Fruit fly (Drosophila melanogaster) whole organism, prepupa: ENCODE measurements around the gene RIOK1.

Experiments
- Blimp-1 ChIP-seq: fragments of 200-800 bp; sonication (Bioruptor generic); optimal IDR thresholded peaks from 3 replicates; lab custom pipeline; 2017; ENCODE audit warnings: missing biosample characterization, missing genetic modification characterization, mild to moderate bottlenecking, moderate library complexity, missing genetic modification reagents
- CG10631 ChIP-seq: fragments of 200-800 bp; sonication (Bioruptor generic); optimal IDR thresholded peaks from 2 replicates; lab custom pipeline; 2016; ENCODE audit warnings: missing biosample characterization, missing genetic modification characterization
- CG11762 ChIP-seq: fragments of 200-800 bp; sonication (Bioruptor generic); optimal IDR thresholded peaks from 3 replicates; lab custom pipeline; 2016; ENCODE audit warnings: missing biosample characterization, missing genetic modification characterization; ENCODE audit not compliant: insufficient read depth
- CG11902 ChIP-seq: fragments of 200-800 bp; sonication (Bioruptor generic); optimal IDR thresholded peaks from 3 replicates; lab custom pipeline; 2016; ENCODE audit warnings: missing biosample characterization, missing genetic modification characterization
- CG15336 ChIP-seq: fragments of 200-800 bp; sonication (Bioruptor generic); IDR thresholded peaks from 2 replicates; pipeline ENCODE4 v1.3.6; 2022; ENCODE audit warnings: missing biosample characterization, missing genetic modification characterization
- CG3032 ChIP-seq: fragments of 200-800 bp; optimal IDR thresholded peaks from 2 replicates; lab custom pipeline; 2019; ENCODE audit warnings: missing biosample characterization, mild to moderate bottlenecking, missing genetic modification characterization, moderate library complexity
- CG31627 ChIP-seq: fragments of 200-800 bp; sonication (Bioruptor generic); optimal IDR thresholded peaks from 3 replicates; lab custom pipeline; 2016; ENCODE audit warnings: missing biosample characterization, missing genetic modification characterization
- CG32006 ChIP-seq: fragments of 200-800 bp; sonication (Bioruptor generic); optimal IDR thresholded peaks from 3 replicates; lab custom pipeline; 2017; ENCODE audit warnings: missing biosample characterization, mild to moderate bottlenecking, missing genetic modification characterization
- CG34406 ChIP-seq: fragments of 200-800 bp; sonication (Bioruptor generic); optimal IDR thresholded peaks from 3 replicates; lab custom pipeline; 2016; ENCODE audit warnings: missing biosample characterization, missing genetic modification characterization
- CG3919 ChIP-seq: fragments of 200-800 bp; sonication (Bioruptor generic); optimal IDR thresholded peaks from 3 replicates; lab custom pipeline; 2016; ENCODE audit warnings: missing biosample characterization, missing genetic modification characterization
- CG4318 ChIP-seq: fragments of 200-800 bp; sonication (Bioruptor generic); optimal IDR thresholded peaks from 3 replicates; lab custom pipeline; 2017; ENCODE audit warnings: missing biosample characterization, mild to moderate bottlenecking, missing genetic modification characterization
- CG6276 ChIP-seq: fragments of 200-800 bp; sonication (Bioruptor generic); optimal IDR thresholded peaks from 2 replicates; lab custom pipeline; 2017; ENCODE audit warnings: missing biosample characterization, mild to moderate bottlenecking, missing genetic modification characterization
- CG6792 ChIP-seq: fragments of 200-800 bp; sonication (Bioruptor generic); optimal IDR thresholded peaks from 3 replicates; lab custom pipeline; 2016; ENCODE audit warnings: missing biosample characterization, missing genetic modification characterization
- CG6808 ChIP-seq: fragments of 200-800 bp; sonication (Bioruptor generic); optimal IDR thresholded peaks from 3 replicates; lab custom pipeline; 2017; ENCODE audit warnings: missing biosample characterization, missing genetic modification characterization, mild to moderate bottlenecking, moderate library complexity, missing genetic modification reagents
- CG6854 ChIP-seq: fragments of 200-800 bp; sonication (Bioruptor generic); optimal IDR thresholded peaks from 2 replicates; lab custom pipeline; 2017; ENCODE audit warnings: missing biosample characterization, mild to moderate bottlenecking, missing genetic modification characterization
- CG7368 ChIP-seq: fragments of 200-800 bp; sonication (Bioruptor generic); optimal IDR thresholded peaks from 3 replicates; lab custom pipeline; 2016; ENCODE audit warnings: missing biosample characterization, missing genetic modification characterization
- CG8119 ChIP-seq: fragments of 200-800 bp; sonication (Bioruptor generic); IDR thresholded peaks from 3 replicates; pipeline ENCODE4 v1.3.6; 2022; ENCODE audit warnings: missing biosample characterization, missing genetic modification characterization
- CG8319 ChIP-seq: fragments of 200-800 bp; sonication (Bioruptor generic); optimal IDR thresholded peaks from 3 replicates; lab custom pipeline; 2016; ENCODE audit warnings: missing biosample characterization, missing genetic modification characterization
- CG9139 ChIP-seq: fragments of 200-800 bp; sonication (Bioruptor generic); optimal IDR thresholded peaks from 3 replicates; lab custom pipeline; 2017; ENCODE audit warnings: missing biosample characterization, mild to moderate bottlenecking, missing genetic modification characterization
- Eip78C ChIP-seq: fragments of 200-800 bp; sonication (Bioruptor generic); peaks from one replicate; lab custom pipeline; 2016; ENCODE audit warnings: missing biosample characterization, missing genetic modification characterization
- Eip93F ChIP-seq: fragments of 200-800 bp; sonication (Bioruptor generic); optimal IDR thresholded peaks from 2 replicates; lab custom pipeline; 2016; ENCODE audit warnings: missing biosample characterization, mild to moderate bottlenecking, missing genetic modification characterization
- Hr39 ChIP-seq: fragments of 200-800 bp; sonication (Bioruptor generic); optimal IDR thresholded peaks from 2 replicates; lab custom pipeline; 2016; ENCODE audit warnings: missing biosample characterization, missing genetic modification characterization
- Lpt ChIP-seq: fragments of 200-800 bp; sonication (Bioruptor generic); optimal IDR thresholded peaks from 3 replicates; lab custom pipeline; 2016; ENCODE audit warnings: missing biosample characterization, missing genetic modification characterization
- OdsH ChIP-seq: fragments of 200-800 bp; sonication (Bioruptor generic); optimal IDR thresholded peaks from 3 replicates; lab custom pipeline; 2016; ENCODE audit warnings: missing biosample characterization, missing genetic modification characterization
- Smox ChIP-seq: fragments of 200-800 bp; sonication (Bioruptor generic); optimal IDR thresholded peaks from 3 replicates; lab custom pipeline; 2016; ENCODE audit warnings: missing biosample characterization, missing genetic modification characterization
- Sox102F ChIP-seq: fragments of 200-800 bp; sonication (Bioruptor generic); optimal IDR thresholded peaks from 2 replicates; lab custom pipeline; 2016; ENCODE audit warnings: missing biosample characterization, mild to moderate bottlenecking, missing genetic modification characterization
- Sox14 ChIP-seq: fragments of 200-800 bp; sonication (Bioruptor generic); optimal IDR thresholded peaks from 3 replicates; lab custom pipeline; 2016; ENCODE audit warnings: missing biosample characterization, missing genetic modification characterization
- Sox15 ChIP-seq: fragments of 200-800 bp; sonication (Bioruptor generic); optimal IDR thresholded peaks from 3 replicates; lab custom pipeline; 2016; ENCODE audit warnings: missing biosample characterization, missing genetic modification characterization
- acj6 ChIP-seq: fragments of 200-800 bp; sonication (Bioruptor generic); optimal IDR thresholded peaks from 3 replicates; lab custom pipeline; 2016; ENCODE audit warnings: missing biosample characterization, missing genetic modification characterization
- cyc ChIP-seq: fragments of 200-800 bp; sonication (Bioruptor generic); optimal IDR thresholded peaks from 3 replicates; lab custom pipeline; 2016; ENCODE audit warnings: missing biosample characterization, missing genetic modification characterization
- dsx ChIP-seq: fragments of 200-800 bp; optimal IDR thresholded peaks from 3 replicates; lab custom pipeline; 2019; ENCODE audit warnings: missing biosample characterization, mild to moderate bottlenecking, missing genetic modification characterization, moderate library complexity; ENCODE audit not compliant: poor library complexity, severe bottlenecking
- eg ChIP-seq: fragments of 200-800 bp; sonication (Bioruptor generic); IDR thresholded peaks from 3 replicates; pipeline ENCODE4 v1.3.6; 2022; ENCODE audit warnings: missing biosample characterization, missing genetic modification characterization
- esn ChIP-seq: fragments of 200-800 bp; sonication (Bioruptor generic); optimal IDR thresholded peaks from 2 replicates; lab custom pipeline; 2016; ENCODE audit warnings: missing biosample characterization, mild to moderate bottlenecking, missing genetic modification characterization, moderate library complexity
- fd59A ChIP-seq: fragments of 200-800 bp; sonication (Bioruptor generic); optimal IDR thresholded peaks from 2 replicates; lab custom pipeline; 2017; ENCODE audit warnings: missing biosample characterization, mild to moderate bottlenecking, missing genetic modification characterization, missing genetic modification reagents
- fd85E ChIP-seq: fragments of 200-800 bp; sonication (Bioruptor generic); optimal IDR thresholded peaks from 3 replicates; lab custom pipeline; 2016; ENCODE audit warnings: missing biosample characterization, missing genetic modification characterization
- fkh ChIP-seq: fragments of 200-800 bp; sonication (Bioruptor generic); optimal IDR thresholded peaks from 3 replicates; lab custom pipeline; 2017; ENCODE audit warnings: missing biosample characterization, mild to moderate bottlenecking, missing genetic modification characterization, moderate library complexity
- pdm3 ChIP-seq: fragments of 200-800 bp; sonication (Bioruptor generic); optimal IDR thresholded peaks from 3 replicates; lab custom pipeline; 2016; ENCODE audit warnings: missing biosample characterization, missing genetic modification characterization
- salr ChIP-seq, 2 experiments: fragments of 200-800 bp; sonication (Bioruptor generic); optimal IDR thresholded peaks; 3 replicates each; lab custom pipeline; 2016 to 2018; ENCODE audit warnings: missing biosample characterization in 2 of 2, missing genetic modification characterization in 2 of 2, mild to moderate bottlenecking in 1 of 2
- spab ChIP-seq: fragments of 200-800 bp; sonication (Bioruptor generic); optimal IDR thresholded peaks from 2 replicates; lab custom pipeline; 2017; ENCODE audit warnings: missing biosample characterization, mild to moderate bottlenecking, missing genetic modification characterization, missing genetic modification reagents
- ss ChIP-seq, 2 experiments: fragments of 200-800 bp; sonication (Bioruptor generic); optimal IDR thresholded peaks; 2 replicates in 1 of 2; 3 replicates in 1 of 2; lab custom pipeline; 2017 to 2018; ENCODE audit warnings: mild to moderate bottlenecking in 2 of 2, missing biosample characterization in 2 of 2, missing genetic modification characterization in 2 of 2, moderate library complexity in 1 of 2
- topi ChIP-seq: fragments of 200-800 bp; sonication (Bioruptor generic); optimal IDR thresholded peaks from 3 replicates; lab custom pipeline; 2016; ENCODE audit warnings: missing biosample characterization, missing genetic modification characterization
- vri ChIP-seq: fragments of 200-800 bp; sonication (Bioruptor generic); optimal IDR thresholded peaks from 3 replicates; lab custom pipeline; 2016; ENCODE audit warnings: missing biosample characterization, mild to moderate bottlenecking, missing genetic modification characterization

RIOK1 gene

dm6 chr3L:11689832-11690602 lies 41.7 kb upstream of the RIOK1 start:
- TF ChIP-seq fkh (GFP tag; lab: Kevin White, UChicago) (peak; percentile 22), dsx (GFP tag; lab: Kevin White, UChicago) (no peak)

DNA sequence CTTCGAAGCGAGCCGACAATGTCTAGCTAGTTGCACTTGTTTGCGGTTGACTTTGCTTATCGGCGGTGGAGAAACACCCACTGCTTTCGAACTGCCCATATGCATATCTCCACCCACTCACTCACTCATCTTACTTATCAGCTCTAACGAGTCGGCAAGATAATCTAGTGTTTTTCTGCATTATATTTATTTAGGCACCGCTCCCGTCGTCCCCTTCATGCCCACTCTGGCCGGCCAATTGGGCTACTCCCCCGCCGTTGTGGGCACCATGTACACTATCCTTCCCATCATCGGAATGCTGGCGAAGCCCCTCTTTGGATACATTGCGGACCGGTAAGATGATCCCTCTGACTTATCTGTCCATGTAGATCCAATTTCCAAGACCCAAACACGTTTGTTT lies 37.6 kb upstream of the RIOK1 start:
- no peak for TF ChIP-seq CG11902 (GFP tag; lab: Kevin White, UChicago)
- peak; percentile 80 for TF ChIP-seq fkh (GFP tag; lab: Kevin White, UChicago)

DNA sequence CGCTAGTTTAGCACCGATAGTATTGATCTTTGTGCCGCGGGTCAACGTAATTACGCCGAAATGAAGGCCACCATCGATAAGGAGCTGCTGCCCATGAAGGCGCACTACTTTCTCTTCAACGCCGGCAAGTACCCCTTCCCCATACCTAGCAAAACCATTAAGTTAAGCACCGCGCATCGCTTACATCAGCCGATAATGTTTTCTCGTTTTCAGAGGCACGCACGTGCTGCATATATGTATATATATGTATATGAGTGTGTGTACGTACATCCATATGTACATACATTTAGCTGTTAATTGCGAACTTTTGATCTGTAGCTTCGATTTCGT lies 36.2 kb upstream of the RIOK1 start:
- TF ChIP-seq vri (peak; percentile 22), CG6276 (no peak), CG10631 (GFP tag; lab: Kevin White, UChicago) (no peak), CG6854 (GFP tag; lab: Kevin White, UChicago) (no peak)

dm6 chr3L:11683819-11684521 lies 35.7 kb upstream of the RIOK1 start, which contains the start of gene Sugb:
Gene Sugb (plus strand): TSS chr3L:11683980.
- TF ChIP-seq Eip93F (GFP tag; lab: Kevin White, UChicago): peak; percentile 24
- TF ChIP-seq CG6808 (GFP tag; lab: Kevin White, UChicago): peak; percentile 66
- TF ChIP-seq Smox (GFP tag; lab: Kevin White, UChicago): no peak
- TF ChIP-seq acj6: peak; percentile 68
- peak; percentile 63 for TF ChIP-seq CG31627 (GFP tag; lab: Kevin White, UChicago)
- peak; percentile 84 for TF ChIP-seq esn
- TF ChIP-seq CG15336: peak; percentile 63; the same call in 1 of the 2 replicates
- TF ChIP-seq pdm3 (GFP tag; lab: Kevin White, UChicago): no peak
- TF ChIP-seq CG10631 (GFP tag; lab: Kevin White, UChicago): peak; percentile 57
- no peak; the same call in 1 of the 3 replicates for TF ChIP-seq eg
- TF ChIP-seq CG3032 (tag; lab: Kevin White, UChicago): peak; percentile 57
- no peak for TF ChIP-seq CG32006 (GFP tag; lab: Kevin White, UChicago)
- no peak for TF ChIP-seq CG3919 (GFP tag; lab: Kevin White, UChicago)
- peak; percentile 3 for TF ChIP-seq CG11902 (GFP tag; lab: Kevin White, UChicago)
- no peak for TF ChIP-seq Blimp-1
- TF ChIP-seq cyc (GFP tag; lab: Kevin White, UChicago): no peak
- TF ChIP-seq CG8319 (GFP tag; lab: Kevin White, UChicago): no peak
- no peak for TF ChIP-seq Sox15
- TF ChIP-seq spab (GFP tag; lab: Kevin White, UChicago): no peak
- TF ChIP-seq ss (GFP tag; optimal IDR thresholded peaks at IDR 0.05; lab: Kevin White, UChicago): peak; percentile 20 to 56
- peak; percentile 11 for TF ChIP-seq topi (GFP tag; lab: Kevin White, UChicago)
- TF ChIP-seq vri: peak; percentile 76
- TF ChIP-seq Sox102F (GFP tag; lab: Kevin White, UChicago): no peak
- TF ChIP-seq CG8119 (GFP tag; lab: Robert Waterston, UW): peak; percentile 70; the same call in 2 of the 3 replicates
- TF ChIP-seq Eip78C: peak; percentile 90
- no peak for TF ChIP-seq fd85E (GFP tag; lab: Kevin White, UChicago)
- peak; percentile 12 for TF ChIP-seq CG9139 (GFP tag; lab: Kevin White, UChicago)
- peak; percentile 46 for TF ChIP-seq Lpt (GFP tag; lab: Kevin White, UChicago)
- TF ChIP-seq CG6276: peak; percentile 73
- TF ChIP-seq CG11762 (GFP tag; lab: Kevin White, UChicago): no peak
- peak; percentile 74 for TF ChIP-seq Sox14 (GFP tag; lab: Kevin White, UChicago)
- TF ChIP-seq fkh (GFP tag; lab: Kevin White, UChicago): peak; percentile 96
- peak; percentile 71 for TF ChIP-seq OdsH (GFP tag; lab: Kevin White, UChicago)
- TF ChIP-seq fd59A (GFP tag; lab: Kevin White, UChicago): peak; percentile 7
- peak in 1 of 2 experiments; percentile 59 for TF ChIP-seq salr (GFP tag; optimal IDR thresholded peaks at IDR 0.05; lab: Kevin White, UChicago)
- no peak for TF ChIP-seq CG34406 (GFP tag; lab: Kevin White, UChicago)
- TF ChIP-seq CG7368 (GFP tag; lab: Kevin White, UChicago): no peak
- peak; percentile 57 for TF ChIP-seq CG6792 (GFP tag; lab: Kevin White, UChicago)
- no peak for TF ChIP-seq Hr39
- no peak for TF ChIP-seq CG4318
